Worm (Caenorhabditis elegans) whole organism, L3 larva: ENCODE results near the gene him-18.

Source experiments
- aly-2 ChIP-seq: fragments of 150-350 bp; optimal IDR thresholded peaks from 2 replicates; lab custom pipeline; 2014; ENCODE audit warnings: missing biosample characterization, missing genetic modification characterization
- lin-15B ChIP-seq: fragments of 150-350 bp; optimal IDR thresholded peaks from 2 replicates; lab custom pipeline; 2014; ENCODE audit warnings: missing biosample characterization, missing genetic modification characterization
- lin-39 ChIP-seq: fragments of 150-350 bp; optimal IDR thresholded peaks from 2 replicates; lab custom pipeline; 2018; ENCODE audit warnings: missing biosample characterization, missing genetic modification reagents, missing genetic modification characterization
- mdl-1 ChIP-seq: fragments of 150-350 bp; optimal IDR thresholded peaks from 2 replicates; lab custom pipeline; 2014; ENCODE audit warnings: missing biosample characterization, missing genetic modification characterization
- nfya-1 ChIP-seq: sonication (generic microtip); optimal IDR thresholded peaks from 2 replicates; lab custom pipeline; 2017; ENCODE audit warnings: missing genetic modification characterization, mild to moderate bottlenecking, missing compliant biosample characterization, antibody characterized with exemption, moderate library complexity; ENCODE audit not compliant: insufficient read depth
- snpc-4 ChIP-seq: fragments of 150-350 bp; optimal IDR thresholded peaks from 2 replicates; lab custom pipeline; 2014; ENCODE audit warnings: missing biosample characterization, missing genetic modification characterization

DNA sequence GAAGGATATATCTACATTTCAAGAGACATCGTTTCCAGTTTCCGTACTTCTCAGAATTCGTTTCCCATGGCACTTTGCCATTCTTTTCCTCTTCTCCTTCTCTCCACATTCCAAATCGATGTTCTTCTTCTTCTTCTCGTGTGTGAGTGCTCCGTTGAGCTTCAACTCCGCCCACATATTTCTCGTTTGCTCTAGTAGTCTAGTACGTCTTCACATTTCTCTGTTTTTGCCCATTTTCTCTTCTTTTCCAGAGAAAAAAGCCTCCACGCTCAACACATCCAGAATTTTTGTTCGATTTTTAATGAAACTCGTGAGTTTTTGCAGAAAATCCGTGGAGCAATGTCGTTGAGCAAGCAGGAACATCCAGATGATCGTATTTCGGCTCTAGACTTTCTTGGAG is 6.1 kb downstream of the him-18 start, which contains the start of gene T04A8.18:
- TF ChIP-seq lin-39 (tag; lab: Kevin White, UChicago) (no peak), mdl-1 (tag; lab: Kevin White, UChicago) (no peak), snpc-4 (tag; lab: Kevin White, UChicago) (no peak), lin-15B (tag; lab: Kevin White, UChicago) (no peak), aly-2 (tag; lab: Kevin White, UChicago) (no peak), nfya-1 (tag; lab: Kevin White, UChicago) (no peak)
